Worm (Caenorhabditis elegans): Measurements from ENCODE around the gene ifta-2.
"Not testable (repeated sequence)": the region's sequence is repeated elsewhere in the genome, so short reads cannot be mapped to it uniquely, and the experiment has no call there.

The ifta-2 gene

DNA sequence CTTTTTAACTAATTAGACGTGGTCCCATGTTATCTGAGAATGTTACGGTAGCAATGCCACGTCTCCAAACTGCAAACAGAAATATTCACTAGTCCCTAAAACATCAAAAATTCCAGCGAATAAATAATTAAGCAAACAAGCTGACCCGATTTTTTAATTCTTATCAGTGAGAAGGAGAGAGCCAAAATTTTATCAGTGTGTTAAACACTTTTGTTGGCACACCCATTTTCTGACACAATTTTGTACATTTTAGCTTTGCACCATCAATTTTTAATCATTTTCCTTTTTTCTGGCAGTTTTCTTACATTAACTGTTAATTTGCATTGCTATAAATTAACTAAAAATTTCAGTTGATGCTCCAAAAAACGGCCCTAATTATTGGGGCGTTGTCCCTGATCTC, 18.6 kb upstream of the ifta-2 start, which contains the start of gene C49C3.4:
Gene C49C3.4 (plus strand): TSS at position 351 of the 400 bp plus-strand sequence.
- TF ChIP-seq him-1 (tag; optimal IDR thresholded peaks at IDR 0.05) = no peak
- no peak for TF ChIP-seq W03F9.2 (tag; optimal IDR thresholded peaks at IDR 0.05)
- no peak for TF ChIP-seq dao-5 (tag; optimal IDR thresholded peaks at IDR 0.05)

DNA sequence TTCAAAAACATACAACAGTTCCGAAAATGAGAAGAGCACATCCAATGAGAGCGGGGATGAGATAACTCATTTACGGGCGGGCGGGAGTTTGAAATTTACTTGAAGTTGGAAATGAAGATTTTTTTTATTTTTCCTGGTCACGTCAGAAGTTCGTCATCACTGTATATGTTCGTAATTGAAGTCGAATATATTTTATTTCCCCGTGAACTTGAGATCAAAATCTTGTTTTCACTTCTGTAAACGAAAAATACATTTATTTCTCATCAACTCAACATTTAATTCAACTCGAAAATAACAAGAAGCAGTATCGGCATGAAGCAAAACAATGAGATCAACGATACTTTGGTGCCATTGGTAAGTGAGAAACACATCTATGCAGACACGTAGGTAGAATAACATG, 14.6 kb upstream of the ifta-2 start, which contains the start of gene C49C3.20:
Gene C49C3.20 (minus strand): TSS at position 101 of the 400 bp plus-strand sequence.
- TF ChIP-seq dao-5 (tag; optimal IDR thresholded peaks at IDR 0.05) (no peak), W03F9.2 (tag; optimal IDR thresholded peaks at IDR 0.05) (no peak), him-1 (tag; optimal IDR thresholded peaks at IDR 0.05) (no peak)

DNA sequence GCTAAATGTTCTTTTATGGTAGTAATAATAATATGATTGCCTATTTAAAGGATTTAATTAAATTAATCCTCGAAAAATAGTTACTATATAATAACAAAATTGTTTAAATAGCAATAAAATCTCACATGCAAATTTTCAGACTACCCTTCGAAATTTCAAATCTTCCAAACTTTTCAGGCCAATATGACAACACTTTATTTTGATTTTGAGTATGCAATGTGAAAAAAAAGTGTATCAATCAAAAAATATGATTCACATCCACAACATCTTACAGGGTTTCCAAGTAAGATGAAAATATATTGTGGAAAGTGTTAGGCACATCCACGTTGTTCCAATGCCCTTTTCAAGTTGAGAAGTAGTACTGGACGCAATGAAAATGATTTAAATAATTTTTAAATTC, 10.0 kb upstream of the ifta-2 start, which contains the start of gene snf-9:
Gene snf-9 (plus strand): TSS at position 301 of the 400 bp plus-strand sequence.
- TF ChIP-seq dao-5 (tag; optimal IDR thresholded peaks at IDR 0.05) (no peak), him-1 (tag; optimal IDR thresholded peaks at IDR 0.05) (no peak), W03F9.2 (tag; optimal IDR thresholded peaks at IDR 0.05) (no peak)

DNA sequence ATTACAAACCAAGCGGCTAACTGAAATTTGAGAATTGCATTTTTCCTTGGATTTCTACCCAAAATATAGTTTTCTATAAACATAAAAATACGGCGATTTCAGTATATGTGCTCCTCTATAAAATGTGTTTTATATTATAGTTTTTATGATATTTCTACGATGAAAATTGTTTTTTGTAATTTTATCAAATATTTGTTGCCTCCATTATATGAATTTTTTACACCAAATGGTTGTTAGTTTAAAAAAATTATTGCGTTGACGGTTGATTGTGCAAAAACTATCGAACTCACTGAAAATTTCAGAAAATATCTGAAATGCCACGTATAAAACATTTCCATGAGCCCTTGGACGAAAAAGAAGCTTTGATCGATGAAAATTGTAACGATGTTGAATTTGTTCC, 6.4 kb upstream of the ifta-2 start, which contains the start of gene T28F3.9:
Gene T28F3.9 (plus strand): TSS at position 301 of the 400 bp plus-strand sequence.
- TF ChIP-seq him-1 (tag; optimal IDR thresholded peaks at IDR 0.05) (no peak), W03F9.2 (tag; optimal IDR thresholded peaks at IDR 0.05) (no peak), dao-5 (tag; optimal IDR thresholded peaks at IDR 0.05) (no peak)

DNA sequence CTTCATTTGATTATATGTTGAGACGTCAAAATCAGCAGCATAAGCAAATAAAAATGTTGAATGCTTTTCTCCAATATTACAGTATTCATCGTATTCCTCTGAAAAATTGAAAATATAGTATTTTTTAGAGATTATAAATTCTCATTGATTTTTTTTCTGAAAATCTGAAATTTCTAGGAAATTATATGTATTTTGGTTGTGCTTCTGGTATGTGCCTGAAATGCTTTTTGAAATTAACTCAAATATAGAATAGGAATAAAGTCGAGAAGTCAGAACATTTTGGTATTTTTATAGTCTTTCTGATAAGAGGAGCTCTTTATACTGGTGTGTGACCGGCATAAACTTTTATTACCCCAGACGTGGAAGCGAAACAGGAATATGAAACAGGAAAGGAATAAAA, 5.4 kb upstream of the ifta-2 start, which contains the start of gene T28F3.8:
Gene T28F3.8 (minus strand): TSS at position 101 of the 400 bp plus-strand sequence.
- TF ChIP-seq W03F9.2, him-1, dao-5 (tag; optimal IDR thresholded peaks at IDR 0.05): not testable (repeated sequence)

DNA sequence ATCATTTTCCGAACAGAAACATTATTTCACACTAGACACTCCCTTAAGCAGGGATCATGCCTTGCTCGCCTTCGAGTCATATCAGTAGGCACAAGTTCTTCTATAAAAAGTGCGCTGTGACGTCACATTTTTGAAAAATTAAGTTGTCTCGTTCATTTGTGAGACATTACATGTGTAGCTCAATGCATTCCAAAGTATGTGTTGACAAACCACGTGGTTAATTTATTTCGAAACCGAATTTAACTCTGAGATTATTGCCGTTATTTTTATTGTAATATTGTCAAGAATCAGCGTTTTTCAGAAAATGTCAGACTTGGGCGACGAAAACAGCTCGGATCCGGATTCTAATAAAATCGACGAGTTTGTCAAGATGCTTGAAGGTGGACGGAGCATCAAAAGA, 7.3 kb downstream of the ifta-2 start, which contains the start of gene T28F3.5:
Gene T28F3.5 (plus strand): TSS at position 301 of the 400 bp plus-strand sequence.
- no peak for TF ChIP-seq him-1 (tag; optimal IDR thresholded peaks at IDR 0.05)
- no peak for TF ChIP-seq dao-5 (tag; optimal IDR thresholded peaks at IDR 0.05)
- no peak for TF ChIP-seq W03F9.2 (tag; optimal IDR thresholded peaks at IDR 0.05)

DNA sequence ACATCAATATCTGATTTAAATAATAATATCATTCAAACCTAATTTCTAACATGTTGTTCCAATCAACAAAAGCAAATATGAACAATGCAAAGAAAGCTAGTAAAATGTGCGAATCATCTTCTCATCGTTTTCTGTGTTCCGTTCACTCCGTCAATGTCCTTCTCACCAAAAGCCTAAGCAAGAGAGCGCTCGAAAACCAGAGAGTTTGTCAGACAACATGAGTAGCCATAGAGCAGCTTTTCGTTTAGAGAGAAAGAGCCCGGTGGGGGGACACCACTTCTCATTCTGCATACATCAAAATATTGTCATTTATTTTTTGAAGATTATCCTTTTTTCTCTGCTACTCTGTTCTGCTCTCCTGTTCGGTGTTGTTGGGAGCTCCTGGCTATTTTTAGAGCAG, 8.2 kb downstream of the ifta-2 start:
- TF ChIP-seq W03F9.2 (tag; optimal IDR thresholded peaks at IDR 0.05) = no peak
- no peak for TF ChIP-seq him-1 (tag; optimal IDR thresholded peaks at IDR 0.05)
- no peak for TF ChIP-seq dao-5 (tag; optimal IDR thresholded peaks at IDR 0.05)

DNA sequence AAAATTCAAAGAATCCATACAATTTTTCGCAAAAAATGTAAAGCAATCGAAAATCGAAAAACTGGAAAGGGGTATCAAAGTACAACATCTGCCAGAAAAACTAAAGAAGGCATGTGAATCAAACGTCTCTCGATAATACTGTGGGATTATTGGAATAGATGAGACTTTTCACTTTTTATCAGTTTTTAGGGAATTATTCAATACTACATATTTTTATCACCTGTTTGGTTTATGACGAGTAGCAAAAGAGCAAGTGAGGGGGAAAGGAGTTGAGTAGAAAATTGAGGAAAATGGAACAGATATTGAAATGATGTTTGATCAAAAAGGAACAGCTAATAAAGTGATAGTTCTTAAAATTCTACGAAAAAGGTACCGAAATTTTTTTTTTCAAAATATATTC, 8.8 kb downstream of the ifta-2 start:
- TF ChIP-seq dao-5 (tag; optimal IDR thresholded peaks at IDR 0.05) (no peak), W03F9.2 (tag; optimal IDR thresholded peaks at IDR 0.05) (no peak), him-1 (tag; optimal IDR thresholded peaks at IDR 0.05) (no peak)

DNA sequence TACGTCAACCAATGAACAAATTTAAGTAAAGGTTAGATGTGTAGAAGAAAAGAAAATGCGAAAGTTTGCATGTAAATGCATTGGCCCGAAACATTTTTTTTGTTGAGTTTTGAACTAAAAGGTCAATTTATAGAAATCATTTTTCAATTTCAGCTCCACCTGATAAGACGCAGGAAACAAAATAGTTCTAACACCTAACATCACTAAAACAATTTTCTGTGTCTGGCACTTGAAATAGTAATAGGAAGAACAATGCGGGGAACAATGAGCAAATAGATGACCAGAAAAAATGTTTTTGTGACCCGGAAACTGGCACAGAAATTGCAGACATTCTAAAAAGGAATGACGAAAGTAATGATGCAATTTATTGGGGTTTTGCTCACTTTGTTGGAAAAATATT, 9.5 kb downstream of the ifta-2 start:
- TF ChIP-seq W03F9.2 (tag; optimal IDR thresholded peaks at IDR 0.05) (no peak), dao-5 (tag; optimal IDR thresholded peaks at IDR 0.05) (no peak), him-1 (tag; optimal IDR thresholded peaks at IDR 0.05) (no peak)

DNA sequence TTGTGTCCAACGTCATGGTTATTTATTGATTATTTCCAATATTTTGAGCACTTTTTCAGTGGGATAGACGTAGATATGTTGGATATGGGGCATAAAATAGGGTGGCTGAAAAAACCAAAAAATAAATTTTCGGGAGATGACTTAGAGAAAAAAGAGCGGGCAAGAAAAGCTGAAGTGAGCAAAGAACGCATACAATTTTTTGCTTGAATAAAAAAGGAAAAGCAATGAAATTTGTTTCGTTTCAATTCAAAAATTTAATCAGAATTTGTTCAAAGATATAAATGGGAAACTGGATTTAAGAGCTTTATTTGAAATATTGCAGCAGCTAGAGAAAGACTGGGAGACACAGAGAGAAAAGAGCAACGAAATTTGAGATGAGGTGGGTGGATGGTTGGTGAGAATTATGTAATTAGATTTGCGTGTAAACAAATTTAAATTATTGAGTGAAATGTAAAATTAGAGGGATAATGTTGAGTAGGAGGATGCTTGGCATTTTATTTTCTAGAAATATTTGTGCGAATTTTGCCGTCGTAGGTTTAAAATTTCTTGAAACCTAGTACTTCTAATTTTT, 10.1 kb downstream of the ifta-2 start, which contains the start of the genes T28F3.11 and slc-17.4:
Gene T28F3.11 (minus strand): TSS at position 51 of the 571 bp plus-strand sequence.
Gene slc-17.4 (minus strand): TSS at position 105 of the 571 bp plus-strand sequence.
- no peak for TF ChIP-seq dao-5 (tag; optimal IDR thresholded peaks at IDR 0.05)

DNA sequence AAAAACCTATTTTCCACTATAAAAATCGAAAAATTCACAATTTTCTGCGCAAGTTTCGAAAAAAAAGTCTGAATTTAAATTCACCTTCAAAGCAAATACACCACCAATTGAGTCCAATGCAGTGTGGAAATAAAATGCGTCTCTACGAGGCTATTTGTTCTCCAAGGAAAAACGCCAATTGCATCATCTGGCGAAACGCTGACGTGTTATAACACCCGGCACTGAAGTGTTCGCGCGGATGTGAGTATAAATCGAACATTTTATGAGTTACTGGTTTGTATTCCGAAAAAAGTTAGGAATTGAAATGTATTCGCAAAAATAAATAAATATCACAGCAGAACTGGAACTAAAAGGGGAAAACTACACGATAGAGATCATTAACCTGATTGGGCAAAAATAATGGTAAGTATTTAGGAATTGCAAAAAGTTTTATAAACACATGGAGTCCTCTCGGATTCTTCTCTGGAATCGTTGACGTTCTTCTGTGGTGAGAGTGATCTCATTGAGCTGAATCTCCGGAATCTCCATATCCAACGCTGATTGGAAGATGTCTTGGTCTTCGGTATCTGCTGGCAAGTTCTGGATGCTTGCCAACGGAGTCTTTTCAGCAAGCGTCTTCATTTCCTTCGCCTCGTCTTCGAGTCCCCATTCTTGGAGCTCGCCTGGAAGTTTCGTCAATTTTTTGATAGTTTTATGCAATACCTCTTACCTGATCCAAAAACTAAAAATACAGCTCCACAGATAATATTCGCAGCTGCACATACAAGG, 13.7 kb downstream of the ifta-2 start, which contains the start of gene zipt-7.1:
Gene zipt-7.1 (minus strand): TSS at position 232 of the 768 bp plus-strand sequence.
- TF ChIP-seq dao-5 (tag; optimal IDR thresholded peaks at IDR 0.05) (no peak), him-1 (tag; optimal IDR thresholded peaks at IDR 0.05) (no peak), W03F9.2 (tag; optimal IDR thresholded peaks at IDR 0.05) (no peak)

DNA sequence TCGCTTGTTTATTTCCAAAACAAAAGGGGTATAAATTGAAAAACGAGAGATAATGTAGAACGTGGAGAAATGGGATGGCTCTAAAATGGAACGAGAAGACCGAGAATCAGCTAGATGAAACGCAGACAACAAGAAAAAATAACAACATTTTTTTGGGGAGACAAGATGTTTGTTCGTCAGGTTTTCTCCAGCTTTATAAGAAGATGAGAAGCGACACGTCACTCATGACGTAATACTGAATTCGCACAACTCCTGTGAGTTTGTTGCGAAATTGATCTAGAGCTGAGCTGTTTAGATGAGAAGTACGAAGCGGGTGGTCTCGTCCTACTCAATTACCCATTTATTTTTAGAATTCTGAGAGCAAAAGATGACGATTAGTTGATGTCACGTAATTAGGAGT, 16.6 kb downstream of the ifta-2 start:
- TF ChIP-seq W03F9.2 (tag; optimal IDR thresholded peaks at IDR 0.05) (no peak), him-1 (tag; optimal IDR thresholded peaks at IDR 0.05) (no peak), dao-5 (tag; optimal IDR thresholded peaks at IDR 0.05) (no peak)

DNA sequence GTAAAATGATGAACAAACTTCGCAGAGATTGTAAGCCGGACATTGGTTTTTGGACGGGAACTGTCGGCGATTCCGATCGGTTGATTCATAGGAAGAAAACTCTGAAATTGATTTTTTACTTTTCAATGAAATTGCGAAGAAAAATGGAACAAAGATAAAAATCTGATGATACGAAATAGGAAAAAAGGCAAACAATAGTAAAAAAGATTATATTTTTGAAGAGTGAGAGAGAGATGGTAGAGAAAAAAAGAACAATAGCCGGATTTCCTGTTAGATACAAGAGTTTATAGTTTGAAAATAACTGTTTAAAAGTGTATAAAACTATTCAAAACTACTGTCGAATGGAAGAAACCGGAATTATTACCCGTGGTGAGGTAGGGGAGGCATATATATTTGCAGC, 17.7 kb downstream of the ifta-2 start, which contains the start of gene nra-1:
Gene nra-1 (minus strand): TSS at position 101 of the 400 bp plus-strand sequence.
- TF ChIP-seq him-1 (tag; optimal IDR thresholded peaks at IDR 0.05) (no peak), W03F9.2 (tag; optimal IDR thresholded peaks at IDR 0.05) (no peak), dao-5 (tag; optimal IDR thresholded peaks at IDR 0.05) (no peak)
